Fruit fly (Drosophila melanogaster): ENCODE results near the gene Dci.

Dci gene

DNA sequence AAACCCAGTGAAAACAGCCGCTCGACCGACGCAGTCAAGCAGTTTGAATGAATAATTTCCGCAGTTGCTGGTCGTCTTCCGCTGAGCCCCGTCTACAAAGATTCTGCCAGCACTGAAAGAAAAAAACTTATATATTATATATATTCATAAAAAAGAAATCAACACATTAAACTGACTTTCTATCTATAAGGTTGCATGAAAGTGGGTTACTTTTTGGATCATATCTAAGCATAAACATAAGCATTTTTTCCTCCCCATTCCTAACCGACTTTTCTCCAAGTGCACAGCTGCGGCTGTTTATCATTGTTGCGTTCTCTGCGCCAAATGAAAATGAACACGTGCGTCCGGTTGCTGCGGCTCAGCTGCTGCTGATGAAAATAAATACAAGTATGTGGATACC is 30.8 kb upstream of the Dci start (continued):
- TF ChIP-seq CG17568 (GFP tag; optimal IDR thresholded peaks at IDR 0.05) (peak; percentile 36), Asciz (GFP tag; optimal IDR thresholded peaks at IDR 0.05) (peak; percentile 79), jing (GFP tag; optimal IDR thresholded peaks at IDR 0.05) (peak; percentile 20), schlank (tag; optimal IDR thresholded peaks at IDR 0.05) (no peak), CG10654 (GFP tag; optimal IDR thresholded peaks at IDR 0.05) (peak; percentile 61), pho (GFP tag; optimal IDR thresholded peaks at IDR 0.05) (no peak), Hsf (GFP tag; optimal IDR thresholded peaks at IDR 0.05) (peak; percentile 20), CG4424 (GFP tag; optimal IDR thresholded peaks at IDR 0.05) (peak; percentile 67), CG16779 (GFP tag; IDR thresholded peaks at IDR 0.05) (no peak), CG13775 (GFP tag; optimal IDR thresholded peaks at IDR 0.05) (peak; percentile 31), CG17186 (GFP tag; optimal IDR thresholded peaks at IDR 0.05) (no peak), Nf-YA (GFP tag; IDR thresholded peaks at IDR 0.05) (no peak; the same call in 1 of the 2 replicates), Eip74EF (GFP tag; optimal IDR thresholded peaks at IDR 0.05) (peak in 1 of 2 experiments; percentile 65), CG3838 (GFP tag; optimal IDR thresholded peaks at IDR 0.05) (no peak), Ets65A (GFP tag) (no peak), Aef1 (GFP tag; IDR thresholded peaks at IDR 0.05) (peak; percentile 71), sob (GFP tag; IDR thresholded peaks at IDR 0.05) (peak; percentile 74; the same call in 1 of the 2 replicates), CG16863 (GFP tag; optimal IDR thresholded peaks at IDR 0.05) (no peak), Drgx (GFP tag; IDR thresholded peaks at IDR 0.05) (peak; percentile 90), CG6689 (GFP tag; IDR thresholded peaks at IDR 0.05) (peak; percentile 76), lilli (GFP tag; optimal IDR thresholded peaks at IDR 0.05) (peak; percentile 43), cwo (GFP tag; optimal IDR thresholded peaks at IDR 0.05) (peak; percentile 70), dimm (GFP tag; IDR thresholded peaks at IDR 0.05) (peak; percentile 51; the same call in 1 of the 2 replicates), Elba2 (GFP tag; optimal IDR thresholded peaks at IDR 0.05) (no peak), CG4328 (GFP tag; optimal IDR thresholded peaks at IDR 0.05) (peak; percentile 43), nau (GFP tag; optimal IDR thresholded peaks at IDR 0.05) (peak; percentile 5), CG8765 (GFP tag; IDR thresholded peaks at IDR 0.05) (peak; percentile 11; the same call in 1 of the 2 replicates), CG6854 (GFP tag; optimal IDR thresholded peaks at IDR 0.05) (peak; percentile 28), bab2 (GFP tag; optimal IDR thresholded peaks at IDR 0.05) (peak; percentile 24), CG1832 (GFP tag; optimal IDR thresholded peaks at IDR 0.05) (no peak), Optix (GFP tag; IDR thresholded peaks at IDR 0.05) (peak; percentile 79), CG11695 (GFP tag; IDR thresholded peaks at IDR 0.05) (peak; percentile 62; the same call in 1 of the 3 replicates), C15 (GFP tag; IDR thresholded peaks at IDR 0.05) (no peak), Max (GFP tag; optimal IDR thresholded peaks at IDR 0.05) (peak; percentile 57), ab (GFP tag; optimal IDR thresholded peaks at IDR 0.05) (no peak), CG15011 (GFP tag; optimal IDR thresholded peaks at IDR 0.05) (no peak), CG9932 (GFP tag; IDR thresholded peaks at IDR 0.05) (peak; percentile 44; the same call in 1 of the 2 replicates), ewg (GFP tag; optimal IDR thresholded peaks at IDR 0.05) (peak; percentile 64), trem (tag; optimal IDR thresholded peaks at IDR 0.05) (peak; percentile 31), CG10959 (GFP tag; IDR thresholded peaks at IDR 0.05) (no peak), pum (GFP tag; optimal IDR thresholded peaks at IDR 0.05) (no peak), h (optimal IDR thresholded peaks at IDR 0.05) (no peak), HLHmδ (GFP tag; optimal IDR thresholded peaks at IDR 0.05) (no peak), CG4730 (GFP tag; IDR thresholded peaks at IDR 0.05) (peak; percentile 63), CG1603 (tag; optimal IDR thresholded peaks at IDR 0.05) (peak; percentile 54), Hand (GFP tag; optimal IDR thresholded peaks at IDR 0.05) (no peak), CG10431 (GFP tag; optimal IDR thresholded peaks at IDR 0.05) (peak; percentile 23), CG6175 (GFP tag; IDR thresholded peaks at IDR 0.05) (no peak), otp (GFP tag; IDR thresholded peaks at IDR 0.05) (peak; percentile 70; the same call in 1 of the 3 replicates), lbe (GFP tag; optimal IDR thresholded peaks at IDR 0.05) (peak; percentile 68), oc (tag; optimal IDR thresholded peaks at IDR 0.05) (peak; percentile 48), Ravus (GFP tag; IDR thresholded peaks at IDR 0.05) (peak; percentile 17)

Data from whole organism, embryonic.